Worm (Caenorhabditis elegans) whole organism, L3 larva: Measurements from ENCODE around the gene T05A8.7.

Experiments used
- R02D3.7 ChIP-seq: fragments of 150-350 bp; optimal IDR thresholded peaks from 2 replicates; lab custom pipeline; 2014; ENCODE audit warnings: missing biosample characterization, missing genetic modification characterization
- ZK546.5 ChIP-seq: sonication (generic microtip); optimal IDR thresholded peaks from 2 replicates; lab custom pipeline; 2017; ENCODE audit warnings: missing biosample characterization, missing genetic modification characterization
- ama-1 ChIP-seq: fragments of 150-350 bp; optimal IDR thresholded peaks from 2 replicates; lab custom pipeline; 2018
- ceh-16 ChIP-seq: sonication (generic microtip); optimal IDR thresholded peaks from 2 replicates; lab custom pipeline; 2017; ENCODE audit warnings: missing biosample characterization, missing genetic modification characterization
- ceh-28 ChIP-seq: fragments of 150-350 bp; optimal IDR thresholded peaks from 2 replicates; lab custom pipeline; 2014; ENCODE audit warnings: missing biosample characterization, missing genetic modification reagents, missing genetic modification characterization
- ceh-82 ChIP-seq: fragments of 150-350 bp; optimal IDR thresholded peaks from 2 replicates; lab custom pipeline; 2014; ENCODE audit warnings: missing biosample characterization, missing genetic modification characterization
- daf-12 ChIP-seq: fragments of 150-350 bp; optimal IDR thresholded peaks from 2 replicates; lab custom pipeline; 2014; ENCODE audit warnings: missing biosample characterization, missing genetic modification reagents, missing genetic modification characterization
- egl-27 ChIP-seq: sonication (generic microtip); optimal IDR thresholded peaks from 4 replicates; lab custom pipeline; 2017; ENCODE audit warnings: missing biosample characterization, missing genetic modification reagents, missing genetic modification characterization
- egl-5 ChIP-seq: fragments of 150-350 bp; optimal IDR thresholded peaks from 2 replicates; lab custom pipeline; 2017; ENCODE audit warnings: missing biosample characterization, missing genetic modification reagents, missing genetic modification characterization, inconsistent platforms
- elt-1 ChIP-seq: fragments of 150-350 bp; optimal IDR thresholded peaks from 2 replicates; lab custom pipeline; 2014; ENCODE audit warnings: missing biosample characterization, missing genetic modification characterization
- eor-1 ChIP-seq, 2 experiments: fragments of 150-350 bp; optimal IDR thresholded peaks; 2 replicates each; lab custom pipeline; 2014 to 2018; ENCODE audit warnings: missing biosample characterization in 2 of 2, missing genetic modification characterization in 2 of 2
- fkh-10 ChIP-seq: sonication (generic microtip); optimal IDR thresholded peaks from 2 replicates; lab custom pipeline; 2017; ENCODE audit warnings: missing biosample characterization, missing genetic modification reagents, missing genetic modification characterization
- fkh-2 ChIP-seq: fragments of 150-350 bp; optimal IDR thresholded peaks from 2 replicates; lab custom pipeline; 2014; ENCODE audit warnings: missing biosample characterization, missing genetic modification reagents, missing genetic modification characterization
- hmg-11 ChIP-seq: sonication (generic microtip); optimal IDR thresholded peaks from 2 replicates; lab custom pipeline; 2016; ENCODE audit warnings: missing genetic modification characterization, missing compliant biosample characterization
- jun-1 ChIP-seq: fragments of 150-350 bp; optimal IDR thresholded peaks from 2 replicates; lab custom pipeline; 2014; ENCODE audit warnings: missing biosample characterization, missing genetic modification reagents, missing genetic modification characterization
- lin-15B ChIP-seq: fragments of 150-350 bp; optimal IDR thresholded peaks from 2 replicates; lab custom pipeline; 2014; ENCODE audit warnings: missing biosample characterization, missing genetic modification characterization
- lin-39 ChIP-seq: fragments of 150-350 bp; optimal IDR thresholded peaks from 2 replicates; lab custom pipeline; 2018; ENCODE audit warnings: missing biosample characterization, missing genetic modification reagents, missing genetic modification characterization
- lsy-12 ChIP-seq: sonication (generic microtip); optimal IDR thresholded peaks from 2 replicates; lab custom pipeline; 2016; ENCODE audit warnings: mild to moderate bottlenecking, missing genetic modification characterization, missing compliant biosample characterization
- mdl-1 ChIP-seq: fragments of 150-350 bp; optimal IDR thresholded peaks from 2 replicates; lab custom pipeline; 2014; ENCODE audit warnings: missing biosample characterization, missing genetic modification characterization
- mml-1 ChIP-seq: fragments of 150-350 bp; sonication (generic microtip); optimal IDR thresholded peaks from 3 replicates; lab custom pipeline; 2014; ENCODE audit warnings: missing biosample characterization, missing genetic modification characterization
- nfya-1 ChIP-seq: sonication (generic microtip); optimal IDR thresholded peaks from 2 replicates; lab custom pipeline; 2017; ENCODE audit warnings: missing genetic modification characterization, mild to moderate bottlenecking, missing compliant biosample characterization, antibody characterized with exemption, moderate library complexity; ENCODE audit not compliant: insufficient read depth
- nhr-11 ChIP-seq: fragments of 150-350 bp; optimal IDR thresholded peaks from 2 replicates; lab custom pipeline; 2014; ENCODE audit warnings: missing biosample characterization, missing genetic modification characterization
- nhr-12 ChIP-seq: fragments of 150-350 bp; optimal IDR thresholded peaks from 2 replicates; lab custom pipeline; 2014; ENCODE audit warnings: missing biosample characterization, missing genetic modification characterization
- nhr-23 ChIP-seq: fragments of 150-350 bp; optimal IDR thresholded peaks from 2 replicates; lab custom pipeline; 2014; ENCODE audit warnings: missing biosample characterization, missing genetic modification reagents, missing genetic modification characterization
- nhr-28 ChIP-seq: fragments of 150-350 bp; optimal IDR thresholded peaks from 2 replicates; lab custom pipeline; 2014; ENCODE audit warnings: missing biosample characterization, missing genetic modification characterization
- nhr-77 ChIP-seq: fragments of 150-350 bp; optimal IDR thresholded peaks from 2 replicates; lab custom pipeline; 2014; ENCODE audit warnings: missing biosample characterization, missing genetic modification characterization
- pha-4 ChIP-seq: fragments of 150-350 bp; optimal IDR thresholded peaks from 2 replicates; lab custom pipeline; 2014; ENCODE audit warnings: missing biosample characterization, missing genetic modification reagents, missing genetic modification characterization
- pqm-1 ChIP-seq: fragments of 150-350 bp; optimal IDR thresholded peaks from 2 replicates; lab custom pipeline; 2017; ENCODE audit warnings: missing biosample characterization, missing genetic modification characterization, inconsistent platforms
- sea-2 ChIP-seq: fragments of 150-350 bp; sonication (generic microtip); optimal IDR thresholded peaks from 4 replicates; lab custom pipeline; 2014; ENCODE audit warnings: missing biosample characterization, missing genetic modification reagents, missing genetic modification characterization
- skn-1 ChIP-seq: fragments of 150-350 bp; optimal IDR thresholded peaks from 2 replicates; lab custom pipeline; 2014; ENCODE audit warnings: missing biosample characterization, missing genetic modification characterization
- snpc-4 ChIP-seq: fragments of 150-350 bp; optimal IDR thresholded peaks from 2 replicates; lab custom pipeline; 2014; ENCODE audit warnings: missing biosample characterization, missing genetic modification characterization
- tbx-2 ChIP-seq: sonication (generic microtip); optimal IDR thresholded peaks from 2 replicates; lab custom pipeline; 2016; ENCODE audit warnings: mild to moderate bottlenecking, missing genetic modification characterization, missing compliant biosample characterization
- unc-39 ChIP-seq: sonication (generic microtip); optimal IDR thresholded peaks from 4 replicates; lab custom pipeline; 2017; ENCODE audit warnings: missing biosample characterization, missing genetic modification characterization
- unc-62 ChIP-seq: fragments of 150-350 bp; sonication (generic microtip); optimal IDR thresholded peaks from 4 replicates; lab custom pipeline; 2014; ENCODE audit warnings: missing biosample characterization, missing genetic modification reagents, missing genetic modification characterization
- zag-1 ChIP-seq: fragments of 150-350 bp; optimal IDR thresholded peaks from 2 replicates; lab custom pipeline; 2014; ENCODE audit warnings: missing biosample characterization, missing genetic modification characterization
- ztf-11 ChIP-seq: fragments of 150-350 bp; optimal IDR thresholded peaks from 2 replicates; lab custom pipeline; 2014; ENCODE audit warnings: missing biosample characterization, missing genetic modification characterization
- ztf-4 ChIP-seq: fragments of 150-350 bp; optimal IDR thresholded peaks from 2 replicates; lab custom pipeline; 2014; ENCODE audit warnings: missing biosample characterization, missing genetic modification characterization

T05A8.7 gene

ce11 chrII:2741405-2741804 is 746 bp downstream of the T05A8.7 start:
- TF ChIP-seq pqm-1 (tag; lab: Kevin White, UChicago) (no peak), unc-39 (tag; lab: Kevin White, UChicago) (no peak), zag-1 (tag; lab: Kevin White, UChicago) (no peak), eor-1 (tag; optimal IDR thresholded peaks at IDR 0.05; lab: Kevin White, UChicago) (no peak), nhr-28 (tag; lab: Kevin White, UChicago) (no peak), skn-1 (tag; lab: Kevin White, UChicago) (no peak), ztf-11 (tag; lab: Kevin White, UChicago) (no peak), snpc-4 (tag; lab: Kevin White, UChicago) (no peak), sea-2 (GFP tag; lab: Kevin White, UChicago) (no peak), ceh-82 (tag; lab: Kevin White, UChicago) (no peak), ama-1 (lab: Kevin White, UChicago) (no peak), nhr-23 (no peak), nhr-77 (tag; lab: Kevin White, UChicago) (no peak)

- TF ChIP-seq R02D3.7 (tag; lab: Kevin White, UChicago) (no peak), ceh-28 (no peak), pha-4 (tag; lab: Kevin White, UChicago) (no peak), mml-1 (tag; lab: Kevin White, UChicago) (no peak)
These were observed 2.5 kb downstream of the T05A8.7 start, which contains the start of gene T05A8.6 for ce11 chrII:2739619-2740018. TSS of gene T05A8.6 (minus strand) at chrII:2739719.

ce11 chrII:2736938-2737337 is 5.2 kb downstream of the T05A8.7 start:
- TF ChIP-seq R02D3.7 (tag; lab: Kevin White, UChicago): no peak
- no peak for TF ChIP-seq ZK546.5 (tag; lab: Kevin White, UChicago)
- no peak for TF ChIP-seq ceh-16 (tag; lab: Kevin White, UChicago)

- TF ChIP-seq zag-1 (tag; lab: Kevin White, UChicago): no peak
- no peak for TF ChIP-seq lin-39 (tag; lab: Kevin White, UChicago)
- TF ChIP-seq unc-39 (tag; lab: Kevin White, UChicago): no peak
- no peak for TF ChIP-seq ztf-4
- no peak for TF ChIP-seq nfya-1 (tag; lab: Kevin White, UChicago)
- no peak for TF ChIP-seq eor-1 (tag; optimal IDR thresholded peaks at IDR 0.05; lab: Kevin White, UChicago)
- no peak for TF ChIP-seq nhr-11 (tag; lab: Kevin White, UChicago)
- no peak for TF ChIP-seq nhr-77 (tag; lab: Kevin White, UChicago)
- TF ChIP-seq elt-1: no peak
- TF ChIP-seq egl-27 (tag; lab: Kevin White, UChicago): no peak
- no peak for TF ChIP-seq nhr-12
- no peak for TF ChIP-seq ceh-82 (tag; lab: Kevin White, UChicago)
- TF ChIP-seq, all 47 proteins: peak for 0
These were observed 5.9 kb downstream of the T05A8.7 start, which contains the start of gene T05A8.8 for ce11 chrII:2736156-2736728. TSS of gene T05A8.8 (plus strand) at chrII:2736678.

- TF ChIP-seq pha-4 (tag; lab: Kevin White, UChicago) (no peak), lin-15B (tag; lab: Kevin White, UChicago) (no peak), nhr-12 (no peak), skn-1 (tag; lab: Kevin White, UChicago) (no peak), eor-1 (tag; optimal IDR thresholded peaks at IDR 0.05; lab: Kevin White, UChicago) (no peak), sea-2 (GFP tag; lab: Kevin White, UChicago) (no peak), daf-12 (no peak), nhr-11 (tag; lab: Kevin White, UChicago) (no peak), elt-1 (no peak), mdl-1 (tag; lab: Kevin White, UChicago) (no peak), ztf-11 (tag; lab: Kevin White, UChicago) (no peak), nhr-77 (tag; lab: Kevin White, UChicago) (no peak), ama-1 (lab: Kevin White, UChicago) (no peak), zag-1 (tag; lab: Kevin White, UChicago) (no peak), lin-39 (tag; lab: Kevin White, UChicago) (no peak), nhr-28 (tag; lab: Kevin White, UChicago) (no peak), fkh-2 (tag; lab: Kevin White, UChicago) (no peak)
- TF ChIP-seq, all 47 proteins: peak for 0
These were observed 6.5 kb downstream of the T05A8.7 start for ce11 chrII:2735644-2736043.

ce11 chrII:2735192-2735591 is 7.0 kb downstream of the T05A8.7 start, which contains the start of gene wdr-31:
TSS of gene wdr-31 (minus strand) at chrII:2735292.
- TF ChIP-seq egl-27 (tag; lab: Kevin White, UChicago) (no peak), egl-5 (tag; lab: Kevin White, UChicago) (no peak), fkh-10 (GFP tag; lab: Kevin White, UChicago) (no peak), lsy-12 (tag; lab: Kevin White, UChicago) (no peak), unc-62 (no peak), mml-1 (tag; lab: Kevin White, UChicago) (no peak), ztf-4 (no peak), nfya-1 (tag; lab: Kevin White, UChicago) (no peak), snpc-4 (tag; lab: Kevin White, UChicago) (no peak), tbx-2 (tag; lab: Kevin White, UChicago) (no peak), hmg-11 (tag; lab: Kevin White, UChicago) (no peak), ceh-82 (tag; lab: Kevin White, UChicago) (no peak), daf-12 (no peak), nhr-12 (no peak), jun-1 (no peak), zag-1 (tag; lab: Kevin White, UChicago) (no peak), R02D3.7 (tag; lab: Kevin White, UChicago) (no peak)
